Fruit fly (Drosophila melanogaster) whole organism, embryonic: ENCODE data around the gene CG14507.

Experiments
- Antp ChIP-seq: fragments of 200-800 bp; sonication (Bioruptor generic); optimal IDR thresholded peaks from 3 replicates; lab custom pipeline; 2016; ENCODE audit warnings: missing biosample characterization, missing genetic modification characterization
- B-H2 ChIP-seq: fragments of 200-800 bp; sonication (Bioruptor generic); optimal IDR thresholded peaks from 2 replicates; lab custom pipeline; 2018; ENCODE audit warnings: missing biosample characterization, mild to moderate bottlenecking, missing genetic modification characterization
- CG10267 ChIP-seq: fragments of 200-800 bp; sonication (Bioruptor generic); optimal IDR thresholded peaks from 2 replicates; lab custom pipeline; 2018; ENCODE audit warnings: missing biosample characterization, mild to moderate bottlenecking, missing genetic modification characterization, moderate library complexity
- CG15269 ChIP-seq: fragments of 200-800 bp; sonication (Bioruptor generic); optimal IDR thresholded peaks from 2 replicates; lab custom pipeline; 2018; ENCODE audit warnings: missing biosample characterization, mild to moderate bottlenecking, missing genetic modification characterization, moderate library complexity
- CG15514 ChIP-seq: fragments of 200-800 bp; sonication (Bioruptor generic); optimal IDR thresholded peaks from 3 replicates; lab custom pipeline; 2017; ENCODE audit warnings: missing biosample characterization, missing genetic modification characterization, mild to moderate bottlenecking, moderate library complexity, missing genetic modification reagents
- CG17385 ChIP-seq: fragments of 200-800 bp; sonication (Bioruptor generic); optimal IDR thresholded peaks from 3 replicates; lab custom pipeline; 2018; ENCODE audit warnings: missing biosample characterization, mild to moderate bottlenecking, missing genetic modification characterization
- CG2678 ChIP-seq: fragments of 200-800 bp; sonication (Bioruptor generic); optimal IDR thresholded peaks from 3 replicates; lab custom pipeline; 2019; ENCODE audit warnings: missing biosample characterization, mild to moderate bottlenecking, missing genetic modification characterization, moderate library complexity
- CG30403 ChIP-seq: fragments of 200-800 bp; sonication (Bioruptor generic); optimal IDR thresholded peaks from 3 replicates; lab custom pipeline; 2016; ENCODE audit warnings: missing biosample characterization, missing genetic modification characterization
- CG3065 ChIP-seq: fragments of 200-800 bp; sonication (Bioruptor generic); optimal IDR thresholded peaks from 2 replicates; lab custom pipeline; 2016; ENCODE audit warnings: missing biosample characterization, missing genetic modification characterization
- CG3995 ChIP-seq: fragments of 200-800 bp; sonication (Bioruptor generic); optimal IDR thresholded peaks from 3 replicates; lab custom pipeline; 2016; ENCODE audit warnings: missing biosample characterization, missing genetic modification characterization
- CG42726 ChIP-seq: fragments of 200-800 bp; sonication (Bioruptor generic); IDR thresholded peaks from 2 replicates; pipeline ENCODE4 v1.3.6; 2022; ENCODE audit warnings: missing biosample characterization, missing genetic modification characterization; ENCODE audit not compliant: partially characterized antibody
- CG4360 ChIP-seq: fragments of 200-800 bp; sonication (Bioruptor generic); IDR thresholded peaks from 2 replicates; pipeline ENCODE4 v1.3.6; 2022; ENCODE audit warnings: missing biosample characterization, missing genetic modification characterization
- CG6689 ChIP-seq: fragments of 200-800 bp; sonication (Bioruptor generic); IDR thresholded peaks from 2 replicates; pipeline ENCODE4 v1.3.6; 2022; ENCODE audit warnings: missing biosample characterization, missing genetic modification characterization
- CG7839 ChIP-seq: fragments of 200-800 bp; sonication (Bioruptor generic); optimal IDR thresholded peaks from 3 replicates; lab custom pipeline; 2018; ENCODE audit warnings: missing biosample characterization, mild to moderate bottlenecking, missing genetic modification characterization, moderate library complexity
- CHES-1-like ChIP-seq: fragments of 200-800 bp; sonication (Bioruptor generic); optimal IDR thresholded peaks from 2 replicates; lab custom pipeline; 2016; ENCODE audit warnings: missing biosample characterization, missing genetic modification characterization
- CoRest ChIP-seq: fragments of 200-800 bp; sonication (Bioruptor generic); optimal IDR thresholded peaks from 3 replicates; lab custom pipeline; 2018; ENCODE audit warnings: missing biosample characterization, mild to moderate bottlenecking, missing genetic modification characterization, moderate library complexity
- Deaf1 ChIP-seq: fragments of 200-800 bp; optimal IDR thresholded peaks from 3 replicates; lab custom pipeline; 2019; ENCODE audit warnings: missing biosample characterization, mild to moderate bottlenecking, missing genetic modification characterization, moderate library complexity
- Drgx ChIP-seq: fragments of 200-800 bp; sonication (Bioruptor generic); IDR thresholded peaks from 2 replicates; pipeline ENCODE4 v1.3.6; 2022; ENCODE audit warnings: missing biosample characterization, missing genetic modification characterization
- Gsc ChIP-seq: fragments of 200-800 bp; sonication (Bioruptor generic); IDR thresholded peaks from 2 replicates; pipeline ENCODE4 v1.3.6; 2022; ENCODE audit warnings: missing biosample characterization, missing genetic modification characterization
- H2.0 ChIP-seq: fragments of 200-800 bp; sonication (Bioruptor generic); IDR thresholded peaks from 2 replicates; pipeline ENCODE4 v1.3.6; 2022; ENCODE audit warnings: missing biosample characterization, missing genetic modification characterization
- Hr78 ChIP-seq, 2 experiments: fragments of 200-800 bp in 1 of 2; fragments of >200 bp in 1 of 2; sonication (Bioruptor generic) in 1 of 2; optimal IDR thresholded peaks; 2 replicates each; lab custom pipeline; 2017 to 2019; ENCODE audit warnings: missing biosample characterization in 2 of 2, missing genetic modification characterization in 2 of 2, mild to moderate bottlenecking in 1 of 2, moderate library complexity in 1 of 2
- PHDP ChIP-seq: fragments of 200-800 bp; sonication (Bioruptor generic); optimal IDR thresholded peaks from 3 replicates; lab custom pipeline; 2018; ENCODE audit warnings: missing biosample characterization, mild to moderate bottlenecking, missing genetic modification characterization, moderate library complexity
- Rfx ChIP-seq: fragments of 200-800 bp; sonication (Bioruptor generic); IDR thresholded peaks from 2 replicates; pipeline ENCODE4 v1.3.6; 2022; ENCODE audit warnings: missing biosample characterization, missing genetic modification characterization
- Trl ChIP-seq, 3 experiments: fragments of >200 bp in 2 of 3; fragments of 200-800 bp in 1 of 3; sonication (Bioruptor generic) in 1 of 3; optimal IDR thresholded peaks; 2 replicates in 1 of 3; 3 replicates in 2 of 3; lab custom pipeline; 2016 to 2017; ENCODE audit warnings: missing biosample characterization in 1 of 3, missing genetic modification characterization in 1 of 3
- bsh ChIP-seq, 2 experiments: fragments of 200-800 bp; sonication (Bioruptor generic); optimal IDR thresholded peaks; 2 replicates each; lab custom pipeline; 2017 to 2018; ENCODE audit warnings: mild to moderate bottlenecking in 2 of 2, missing biosample characterization in 2 of 2, missing genetic modification characterization in 2 of 2, moderate library complexity in 1 of 2
- cg ChIP-seq: fragments of 200-800 bp; sonication (Bioruptor generic); optimal IDR thresholded peaks from 3 replicates; lab custom pipeline; 2019; ENCODE audit warnings: missing biosample characterization, mild to moderate bottlenecking, missing genetic modification characterization, moderate library complexity
- chm ChIP-seq: fragments of 200-800 bp; sonication (Bioruptor generic); IDR thresholded peaks from 2 replicates; pipeline ENCODE4 v1.3.6; 2022; ENCODE audit warnings: missing biosample characterization, missing genetic modification characterization
- crp ChIP-seq, 2 experiments: fragments of 200-800 bp; sonication (Bioruptor generic); optimal IDR thresholded peaks; 2 replicates in 1 of 2; 3 replicates in 1 of 2; lab custom pipeline; 2017; ENCODE audit warnings: missing biosample characterization in 2 of 2, missing genetic modification characterization in 2 of 2, mild to moderate bottlenecking in 1 of 2, moderate library complexity in 1 of 2
- da ChIP-seq: fragments of 200-800 bp; sonication (Bioruptor generic); optimal IDR thresholded peaks from 2 replicates; lab custom pipeline; 2016; ENCODE audit warnings: missing biosample characterization, missing genetic modification characterization
- fd64A ChIP-seq: fragments of 200-800 bp; sonication (Bioruptor generic); optimal IDR thresholded peaks from 3 replicates; lab custom pipeline; 2018; ENCODE audit warnings: missing biosample characterization, mild to moderate bottlenecking, missing genetic modification characterization
- gem ChIP-seq: fragments of 200-800 bp; sonication (Bioruptor generic); optimal IDR thresholded peaks from 2 replicates; lab custom pipeline; 2019; ENCODE audit warnings: missing biosample characterization, mild to moderate bottlenecking, missing genetic modification characterization, moderate library complexity
- gsb ChIP-seq: fragments of 200-800 bp; sonication (Bioruptor generic); IDR thresholded peaks from 2 replicates; pipeline ENCODE4 v1.3.6; 2022; ENCODE audit warnings: missing biosample characterization, missing genetic modification characterization
- hkb ChIP-seq, 2 experiments: fragments of 200-800 bp in 1 of 2; fragments of >200 bp in 1 of 2; sonication (Bioruptor generic) in 1 of 2; IDR thresholded peaks in 1 of 2; optimal IDR thresholded peaks in 1 of 2; 2 replicates each; pipeline versions ENCODE4 v1.3.6 to Lab custom; 2017 to 2022; ENCODE audit warnings: missing biosample characterization in 1 of 2, missing genetic modification characterization in 1 of 2
- lola ChIP-seq, 3 experiments: fragments of >200 bp in 2 of 3; fragments of 200-800 bp in 1 of 3; sonication (Bioruptor generic) in 1 of 3; optimal IDR thresholded peaks; 2 replicates each; lab custom pipeline; 2017 to 2019; ENCODE audit warnings: missing biosample characterization in 3 of 3, missing genetic modification characterization in 3 of 3, mild to moderate bottlenecking in 1 of 3, moderate library complexity in 1 of 3
- lov ChIP-seq, 2 experiments: fragments of 200-800 bp in 1 of 2; fragments of >200 bp in 1 of 2; sonication (Bioruptor generic) in 1 of 2; IDR thresholded peaks in 1 of 2; optimal IDR thresholded peaks in 1 of 2; 2 replicates in 1 of 2; 3 replicates in 1 of 2; pipeline versions ENCODE4 v1.3.6 to Lab custom; 2017 to 2022; ENCODE audit warnings: missing biosample characterization in 1 of 2, missing genetic modification characterization in 1 of 2
- ro ChIP-seq: fragments of 200-800 bp; sonication (Bioruptor generic); IDR thresholded peaks from 2 replicates; pipeline ENCODE4 v1.3.6; 2022; ENCODE audit warnings: missing biosample characterization, missing genetic modification characterization
- sd ChIP-seq: fragments of 200-800 bp; sonication (Bioruptor generic); optimal IDR thresholded peaks from 3 replicates; lab custom pipeline; 2018; ENCODE audit warnings: missing biosample characterization, mild to moderate bottlenecking, missing genetic modification characterization, moderate library complexity
- slp2 ChIP-seq: fragments of 200-800 bp; sonication (Bioruptor generic); optimal IDR thresholded peaks from 2 replicates; lab custom pipeline; 2016; ENCODE audit warnings: missing biosample characterization, missing genetic modification characterization
- ssp ChIP-seq: fragments of 200-800 bp; sonication (Bioruptor generic); IDR thresholded peaks from 2 replicates; pipeline ENCODE4 v1.3.6; 2022; ENCODE audit warnings: missing biosample characterization, missing genetic modification characterization
- unc-4 ChIP-seq: fragments of 200-800 bp; sonication (Bioruptor generic); IDR thresholded peaks from 2 replicates; pipeline ENCODE4 v1.3.6; 2022; ENCODE audit warnings: missing biosample characterization, missing genetic modification characterization; ENCODE audit not compliant: partially characterized antibody
- unpg ChIP-seq: fragments of 200-800 bp; sonication (Bioruptor generic); optimal IDR thresholded peaks from 3 replicates; lab custom pipeline; 2018; ENCODE audit warnings: missing biosample characterization, mild to moderate bottlenecking, missing genetic modification characterization, moderate library complexity
- zen2 ChIP-seq: fragments of 200-800 bp; sonication (Bioruptor generic); IDR thresholded peaks from 3 replicates; pipeline ENCODE4 v1.3.6; 2022; ENCODE audit warnings: missing biosample characterization, missing genetic modification characterization; ENCODE audit not compliant: partially characterized antibody
- zfh1 ChIP-seq: fragments of 200-800 bp; sonication (Bioruptor generic); IDR thresholded peaks from 3 replicates; pipeline ENCODE4 v1.3.6; 2022; ENCODE audit warnings: missing biosample characterization, missing genetic modification characterization
- zfh2 ChIP-seq: fragments of 200-800 bp; sonication (Bioruptor generic); optimal IDR thresholded peaks from 2 replicates; lab custom pipeline; 2016; ENCODE audit warnings: missing biosample characterization, missing genetic modification characterization

The CG14507 gene

DNA sequence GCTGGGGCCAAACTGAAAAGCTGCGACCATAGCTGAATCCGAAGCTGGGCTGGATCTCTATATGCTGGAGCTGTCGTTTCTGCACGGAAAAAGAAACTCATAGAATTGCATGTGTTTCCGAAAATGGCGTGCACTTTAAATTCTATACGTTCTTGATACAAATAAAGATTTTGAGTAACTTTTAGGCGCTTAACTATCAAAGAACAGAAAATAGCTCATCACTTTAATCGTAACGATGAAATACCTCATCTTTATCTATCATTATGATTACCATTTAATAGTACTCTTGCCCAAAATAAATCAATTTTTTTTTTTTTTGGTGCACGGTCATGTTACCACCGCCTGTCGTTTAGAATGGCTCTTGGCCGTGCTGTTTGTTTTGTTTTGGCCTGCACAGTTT, 15.8 kb downstream of the CG14507 start:
- peak in 1 of 2 experiments; percentile 41 for TF ChIP-seq bsh (GFP tag; optimal IDR thresholded peaks at IDR 0.05; lab: Kevin White, UChicago)
- no peak for TF ChIP-seq CHES-1-like (GFP tag; lab: Kevin White, UChicago)
- peak; percentile 40; the same call in 1 of the 2 replicates for TF ChIP-seq Drgx

- TF ChIP-seq gsb (GFP tag; lab: Robert Waterston, UW) = no peak
- TF ChIP-seq CG6689 (GFP tag; lab: Robert Waterston, UW) = peak; percentile 30; the same call in 1 of the 2 replicates
- no peak for TF ChIP-seq Antp
- no peak for TF ChIP-seq chm (GFP tag; lab: Robert Waterston, UW)
- peak; percentile 15 for TF ChIP-seq CG10267 (tag; lab: Kevin White, UChicago)
- peak; percentile 32 for TF ChIP-seq CG7839
- no peak for TF ChIP-seq zen2 (GFP tag; lab: Robert Waterston, UW)
- TF ChIP-seq ro (GFP tag; lab: Robert Waterston, UW) = no peak
- TF ChIP-seq ssp (GFP tag; lab: Robert Waterston, UW) = no peak
- TF ChIP-seq Deaf1 (tag; lab: Kevin White, UChicago) = peak; percentile 72
- TF ChIP-seq H2.0 (GFP tag; lab: Robert Waterston, UW) = no peak
- TF ChIP-seq CG42726 (GFP tag; lab: Robert Waterston, UW) = no peak
- 0 out of 3 replicates have a peak, but pooled peaks have one; percentile 31 for TF ChIP-seq zfh1
- no peak for TF ChIP-seq B-H2 (GFP tag; lab: Kevin White, UChicago)
- TF ChIP-seq CG15514 (GFP tag; lab: Kevin White, UChicago) = no peak
- no peak for TF ChIP-seq CG15269
- TF ChIP-seq da = no peak
- no peak for TF ChIP-seq slp2 (GFP tag; lab: Kevin White, UChicago)
- no peak for TF ChIP-seq lov (optimal IDR thresholded peaks at IDR 0.05; lab: Kevin White, UChicago)
- no peak for TF ChIP-seq lov (GFP tag; IDR thresholded peaks at IDR 0.05; lab: Robert Waterston, UW)
- no peak for TF ChIP-seq CG17385 (GFP tag; lab: Kevin White, UChicago)
- peak; percentile 37 for TF ChIP-seq CoRest (tag; lab: Kevin White, UChicago)
- TF ChIP-seq crp (GFP tag; optimal IDR thresholded peaks at IDR 0.05; lab: Kevin White, UChicago) = no peak
- TF ChIP-seq Hr78 (GFP tag; optimal IDR thresholded peaks at IDR 0.05; lab: Kevin White, UChicago) = peak in 1 of 2 experiments; percentile 48
- no peak for TF ChIP-seq CG2678
- TF ChIP-seq lola (GFP tag; optimal IDR thresholded peaks at IDR 0.05; lab: Kevin White, UChicago) = peak in 1 of 3 experiments; percentile 70
- no peak for TF ChIP-seq CG3995 (GFP tag; lab: Kevin White, UChicago)
- no peak for TF ChIP-seq Gsc
- no peak for TF ChIP-seq unc-4 (GFP tag; lab: Robert Waterston, UW)
- TF ChIP-seq gem (tag; lab: Kevin White, UChicago) = peak; percentile 56
- TF ChIP-seq CG30403 (GFP tag; lab: Kevin White, UChicago) = peak; percentile 9
- peak; percentile 11 for TF ChIP-seq zfh2 (GFP tag; lab: Kevin White, UChicago)
- TF ChIP-seq CG3065 = no peak
- no peak for TF ChIP-seq CG4360
- TF ChIP-seq Trl (optimal IDR thresholded peaks at IDR 0.05; lab: Kevin White, UChicago) = peak in 1 of 2 experiments; percentile 18
- TF ChIP-seq Trl (GFP tag; optimal IDR thresholded peaks at IDR 0.05; lab: Kevin White, UChicago) = no peak
- TF ChIP-seq cg = no peak
- no peak for TF ChIP-seq fd64A (GFP tag; lab: Kevin White, UChicago)
- TF ChIP-seq sd (tag; lab: Kevin White, UChicago) = no peak
- peak; percentile 12 for TF ChIP-seq PHDP (tag; lab: Kevin White, UChicago)
- TF ChIP-seq Rfx = no peak
- peak; percentile 12 for TF ChIP-seq unpg (GFP tag; lab: Kevin White, UChicago)
- TF ChIP-seq hkb (optimal IDR thresholded peaks at IDR 0.05; lab: Kevin White, UChicago) = no peak
- TF ChIP-seq hkb (GFP tag; IDR thresholded peaks at IDR 0.05; lab: Robert Waterston, UW) = no peak
These were observed 16.8 kb downstream of the CG14507 start for dm6 chr3R:29210542-29211393.
